Fruit fly (Drosophila melanogaster): ENCODE data around the gene CG18231.

DNA sequence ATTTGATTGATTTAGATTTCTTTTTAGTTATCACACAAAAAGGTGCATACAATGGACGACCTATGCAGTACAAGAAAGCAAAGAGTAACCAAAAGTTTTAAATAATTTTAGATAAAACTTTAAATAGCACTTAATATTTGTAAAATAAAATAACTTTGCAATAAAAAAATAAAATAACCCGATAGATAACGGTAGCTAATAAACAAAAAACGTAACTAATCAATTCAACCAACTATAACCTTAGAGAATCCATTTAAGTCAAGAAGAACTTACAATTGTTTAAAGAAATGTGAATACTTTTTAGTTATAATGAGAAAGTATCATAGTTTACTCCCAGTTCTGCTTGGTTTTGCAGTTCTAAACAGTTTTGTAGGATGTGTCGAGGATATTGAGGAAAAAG, 2.1 kb downstream of the CG18231 start, which contains the start of gene CG32201:
- TF ChIP-seq ss (GFP tag; optimal IDR thresholded peaks at IDR 0.05) (no peak), Hr39 (GFP tag; optimal IDR thresholded peaks at IDR 0.05) (no peak)

Measured in whole organism, prepupa.